Fruit fly (Drosophila melanogaster) whole organism, prepupa: ENCODE data around the gene CG14414.

Source experiments
- Blimp-1 ChIP-seq: fragments of 200-800 bp; sonication (Bioruptor generic); optimal IDR thresholded peaks from 3 replicates; lab custom pipeline; 2017; ENCODE audit warnings: missing biosample characterization, missing genetic modification characterization, mild to moderate bottlenecking, moderate library complexity, missing genetic modification reagents
- CG10631 ChIP-seq: fragments of 200-800 bp; sonication (Bioruptor generic); optimal IDR thresholded peaks from 2 replicates; lab custom pipeline; 2016; ENCODE audit warnings: missing biosample characterization, missing genetic modification characterization
- CG10669 ChIP-seq: fragments of 200-800 bp; sonication (Bioruptor generic); optimal IDR thresholded peaks from 3 replicates; lab custom pipeline; 2018; ENCODE audit warnings: missing biosample characterization, mild to moderate bottlenecking, missing genetic modification characterization, moderate library complexity
- CG11762 ChIP-seq: fragments of 200-800 bp; sonication (Bioruptor generic); optimal IDR thresholded peaks from 3 replicates; lab custom pipeline; 2016; ENCODE audit warnings: missing biosample characterization, missing genetic modification characterization; ENCODE audit not compliant: insufficient read depth
- CG15336 ChIP-seq: fragments of 200-800 bp; sonication (Bioruptor generic); IDR thresholded peaks from 2 replicates; pipeline ENCODE4 v1.3.6; 2022; ENCODE audit warnings: missing biosample characterization, missing genetic modification characterization
- CG1621 ChIP-seq: fragments of 200-800 bp; sonication (Bioruptor generic); optimal IDR thresholded peaks from 3 replicates; lab custom pipeline; 2018; ENCODE audit warnings: missing biosample characterization, mild to moderate bottlenecking, missing genetic modification characterization
- CG16779 ChIP-seq: fragments of 200-800 bp; sonication (Bioruptor generic); optimal IDR thresholded peaks from 3 replicates; lab custom pipeline; 2017; ENCODE audit warnings: missing biosample characterization, mild to moderate bottlenecking, missing genetic modification characterization
- CG3032 ChIP-seq: fragments of 200-800 bp; optimal IDR thresholded peaks from 2 replicates; lab custom pipeline; 2019; ENCODE audit warnings: missing biosample characterization, mild to moderate bottlenecking, missing genetic modification characterization, moderate library complexity
- CG31627 ChIP-seq: fragments of 200-800 bp; sonication (Bioruptor generic); optimal IDR thresholded peaks from 3 replicates; lab custom pipeline; 2016; ENCODE audit warnings: missing biosample characterization, missing genetic modification characterization
- CG32006 ChIP-seq: fragments of 200-800 bp; sonication (Bioruptor generic); optimal IDR thresholded peaks from 3 replicates; lab custom pipeline; 2017; ENCODE audit warnings: missing biosample characterization, mild to moderate bottlenecking, missing genetic modification characterization
- CG34406 ChIP-seq: fragments of 200-800 bp; sonication (Bioruptor generic); optimal IDR thresholded peaks from 3 replicates; lab custom pipeline; 2016; ENCODE audit warnings: missing biosample characterization, missing genetic modification characterization
- CG3919 ChIP-seq: fragments of 200-800 bp; sonication (Bioruptor generic); optimal IDR thresholded peaks from 3 replicates; lab custom pipeline; 2016; ENCODE audit warnings: missing biosample characterization, missing genetic modification characterization
- CG4318 ChIP-seq: fragments of 200-800 bp; sonication (Bioruptor generic); optimal IDR thresholded peaks from 3 replicates; lab custom pipeline; 2017; ENCODE audit warnings: missing biosample characterization, mild to moderate bottlenecking, missing genetic modification characterization
- CG6276 ChIP-seq: fragments of 200-800 bp; sonication (Bioruptor generic); optimal IDR thresholded peaks from 2 replicates; lab custom pipeline; 2017; ENCODE audit warnings: missing biosample characterization, mild to moderate bottlenecking, missing genetic modification characterization
- CG6792 ChIP-seq: fragments of 200-800 bp; sonication (Bioruptor generic); optimal IDR thresholded peaks from 3 replicates; lab custom pipeline; 2016; ENCODE audit warnings: missing biosample characterization, missing genetic modification characterization
- CG6808 ChIP-seq: fragments of 200-800 bp; sonication (Bioruptor generic); optimal IDR thresholded peaks from 3 replicates; lab custom pipeline; 2017; ENCODE audit warnings: missing biosample characterization, missing genetic modification characterization, mild to moderate bottlenecking, moderate library complexity, missing genetic modification reagents
- CG8119 ChIP-seq: fragments of 200-800 bp; sonication (Bioruptor generic); IDR thresholded peaks from 3 replicates; pipeline ENCODE4 v1.3.6; 2022; ENCODE audit warnings: missing biosample characterization, missing genetic modification characterization
- CG9139 ChIP-seq: fragments of 200-800 bp; sonication (Bioruptor generic); optimal IDR thresholded peaks from 3 replicates; lab custom pipeline; 2017; ENCODE audit warnings: missing biosample characterization, mild to moderate bottlenecking, missing genetic modification characterization
- Eip75B ChIP-seq: fragments of 200-800 bp; sonication (Bioruptor generic); optimal IDR thresholded peaks from 3 replicates; lab custom pipeline; 2016; ENCODE audit warnings: missing biosample characterization, missing genetic modification characterization
- Eip78C ChIP-seq: fragments of 200-800 bp; sonication (Bioruptor generic); peaks from one replicate; lab custom pipeline; 2016; ENCODE audit warnings: missing biosample characterization, missing genetic modification characterization
- Ets21C ChIP-seq: fragments of 200-800 bp; sonication (Bioruptor generic); optimal IDR thresholded peaks from 3 replicates; lab custom pipeline; 2016; ENCODE audit warnings: missing biosample characterization, missing genetic modification characterization
- Ets96B ChIP-seq: fragments of 200-800 bp; optimal IDR thresholded peaks from 2 replicates; lab custom pipeline; 2019; ENCODE audit warnings: missing biosample characterization, mild to moderate bottlenecking, missing genetic modification characterization, moderate library complexity
- Gug ChIP-seq: fragments of 200-800 bp; sonication (Bioruptor generic); IDR thresholded peaks from 2 replicates; pipeline ENCODE4 v1.3.6; 2022; ENCODE audit warnings: missing biosample characterization, missing genetic modification characterization
- Hr38 ChIP-seq: sonication (Bioruptor generic); optimal IDR thresholded peaks from 2 replicates; lab custom pipeline; 2016; ENCODE audit warnings: missing biosample characterization, missing genetic modification characterization
- Hr4 ChIP-seq: fragments of 200-800 bp; sonication (Bioruptor generic); optimal IDR thresholded peaks from 3 replicates; lab custom pipeline; 2016; ENCODE audit warnings: missing biosample characterization, missing genetic modification characterization
- Lpt ChIP-seq: fragments of 200-800 bp; sonication (Bioruptor generic); optimal IDR thresholded peaks from 3 replicates; lab custom pipeline; 2016; ENCODE audit warnings: missing biosample characterization, missing genetic modification characterization
- Met ChIP-seq: fragments of 200-800 bp; sonication (Bioruptor generic); optimal IDR thresholded peaks from 3 replicates; lab custom pipeline; 2016; ENCODE audit warnings: missing biosample characterization, missing genetic modification characterization
- OdsH ChIP-seq: fragments of 200-800 bp; sonication (Bioruptor generic); optimal IDR thresholded peaks from 3 replicates; lab custom pipeline; 2016; ENCODE audit warnings: missing biosample characterization, missing genetic modification characterization
- Smox ChIP-seq: fragments of 200-800 bp; sonication (Bioruptor generic); optimal IDR thresholded peaks from 3 replicates; lab custom pipeline; 2016; ENCODE audit warnings: missing biosample characterization, missing genetic modification characterization
- Sox102F ChIP-seq: fragments of 200-800 bp; sonication (Bioruptor generic); optimal IDR thresholded peaks from 2 replicates; lab custom pipeline; 2016; ENCODE audit warnings: missing biosample characterization, mild to moderate bottlenecking, missing genetic modification characterization
- Sox14 ChIP-seq: fragments of 200-800 bp; sonication (Bioruptor generic); optimal IDR thresholded peaks from 3 replicates; lab custom pipeline; 2016; ENCODE audit warnings: missing biosample characterization, missing genetic modification characterization
- Sox15 ChIP-seq: fragments of 200-800 bp; sonication (Bioruptor generic); optimal IDR thresholded peaks from 3 replicates; lab custom pipeline; 2016; ENCODE audit warnings: missing biosample characterization, missing genetic modification characterization
- achi ChIP-seq: fragments of 200-800 bp; sonication (Bioruptor generic); optimal IDR thresholded peaks from 3 replicates; lab custom pipeline; 2016; ENCODE audit warnings: missing biosample characterization, missing genetic modification characterization
- acj6 ChIP-seq: fragments of 200-800 bp; sonication (Bioruptor generic); optimal IDR thresholded peaks from 3 replicates; lab custom pipeline; 2016; ENCODE audit warnings: missing biosample characterization, missing genetic modification characterization
- cyc ChIP-seq: fragments of 200-800 bp; sonication (Bioruptor generic); optimal IDR thresholded peaks from 3 replicates; lab custom pipeline; 2016; ENCODE audit warnings: missing biosample characterization, missing genetic modification characterization
- dac ChIP-seq: fragments of 200-800 bp; sonication (Bioruptor generic); optimal IDR thresholded peaks from 2 replicates; lab custom pipeline; 2017; ENCODE audit warnings: missing biosample characterization, mild to moderate bottlenecking, missing genetic modification characterization
- eg ChIP-seq: fragments of 200-800 bp; sonication (Bioruptor generic); IDR thresholded peaks from 3 replicates; pipeline ENCODE4 v1.3.6; 2022; ENCODE audit warnings: missing biosample characterization, missing genetic modification characterization
- esn ChIP-seq: fragments of 200-800 bp; sonication (Bioruptor generic); optimal IDR thresholded peaks from 2 replicates; lab custom pipeline; 2016; ENCODE audit warnings: missing biosample characterization, mild to moderate bottlenecking, missing genetic modification characterization, moderate library complexity
- fd85E ChIP-seq: fragments of 200-800 bp; sonication (Bioruptor generic); optimal IDR thresholded peaks from 3 replicates; lab custom pipeline; 2016; ENCODE audit warnings: missing biosample characterization, missing genetic modification characterization
- fkh ChIP-seq: fragments of 200-800 bp; sonication (Bioruptor generic); optimal IDR thresholded peaks from 3 replicates; lab custom pipeline; 2017; ENCODE audit warnings: missing biosample characterization, mild to moderate bottlenecking, missing genetic modification characterization, moderate library complexity
- lz ChIP-seq: fragments of 200-800 bp; sonication (Bioruptor generic); optimal IDR thresholded peaks from 3 replicates; lab custom pipeline; 2016; ENCODE audit warnings: missing biosample characterization, missing genetic modification characterization
- net ChIP-seq: fragments of 200-800 bp; sonication (Bioruptor generic); optimal IDR thresholded peaks from 3 replicates; lab custom pipeline; 2016; ENCODE audit warnings: missing biosample characterization, missing genetic modification characterization
- pdm3 ChIP-seq: fragments of 200-800 bp; sonication (Bioruptor generic); optimal IDR thresholded peaks from 3 replicates; lab custom pipeline; 2016; ENCODE audit warnings: missing biosample characterization, missing genetic modification characterization
- salr ChIP-seq, 2 experiments: fragments of 200-800 bp; sonication (Bioruptor generic); optimal IDR thresholded peaks; 3 replicates each; lab custom pipeline; 2016 to 2018; ENCODE audit warnings: missing biosample characterization in 2 of 2, missing genetic modification characterization in 2 of 2, mild to moderate bottlenecking in 1 of 2
- spab ChIP-seq: fragments of 200-800 bp; sonication (Bioruptor generic); optimal IDR thresholded peaks from 2 replicates; lab custom pipeline; 2017; ENCODE audit warnings: missing biosample characterization, mild to moderate bottlenecking, missing genetic modification characterization, missing genetic modification reagents
- svp ChIP-seq: fragments of 200-800 bp; sonication (Bioruptor generic); peaks from one replicate; lab custom pipeline; 2016; ENCODE audit warnings: missing biosample characterization, missing genetic modification characterization

CG14414 gene

dm6 chrX:14621464-14621863, 41.1 kb downstream of the CG14414 start (continued):
- no peak for TF ChIP-seq Blimp-1 (GFP tag; lab: Kevin White, UChicago)
- no peak for TF ChIP-seq CG4318 (GFP tag; lab: Kevin White, UChicago)
- TF ChIP-seq Eip78C, result peak; percentile 58
- TF ChIP-seq CG11762 (GFP tag; lab: Kevin White, UChicago), result no peak
- TF ChIP-seq salr (GFP tag; optimal IDR thresholded peaks at IDR 0.05; lab: Kevin White, UChicago), result no peak
- TF ChIP-seq Sox15 (GFP tag; lab: Kevin White, UChicago), result no peak
- TF ChIP-seq Smox (GFP tag; lab: Kevin White, UChicago), result no peak
- peak; percentile 4 for TF ChIP-seq acj6 (GFP tag; lab: Kevin White, UChicago)
- TF ChIP-seq spab, result no peak

- TF ChIP-seq Eip75B (no peak), fkh (peak; percentile 36), achi (GFP tag; lab: Kevin White, UChicago) (peak; percentile 10), CG31627 (peak; percentile 10), eg (0 out of 3 replicates have a peak, but pooled peaks have one; percentile 17), CG10631 (GFP tag; lab: Kevin White, UChicago) (peak; percentile 26), CG32006 (peak; percentile 27), Eip78C (peak; percentile 61), pdm3 (GFP tag; lab: Kevin White, UChicago) (peak; percentile 4), CG34406 (GFP tag; lab: Kevin White, UChicago) (no peak), acj6 (GFP tag; lab: Kevin White, UChicago) (peak; percentile 4), CG10669 (GFP tag; lab: Kevin White, UChicago) (peak; percentile 13), svp (peak; percentile 55), Gug (no peak), Ets96B (peak; percentile 19), CG6276 (GFP tag; lab: Kevin White, UChicago) (no peak), Met (GFP tag; lab: Kevin White, UChicago) (peak; percentile 7), CG3032 (tag; lab: Kevin White, UChicago) (peak; percentile 6), CG11762 (GFP tag; lab: Kevin White, UChicago) (no peak), OdsH (GFP tag; lab: Kevin White, UChicago) (peak; percentile 15)
These were observed 41.8 kb downstream of the CG14414 start for dm6 chrX:14622179-14622578.

dm6 chrX:14627080-14627796, 46.8 kb downstream of the CG14414 start:
- TF ChIP-seq svp, result peak; percentile 39
- TF ChIP-seq CG6808 (GFP tag; lab: Kevin White, UChicago), result peak; percentile 16
- no peak for TF ChIP-seq dac (GFP tag; lab: Kevin White, UChicago)
- TF ChIP-seq acj6 (GFP tag; lab: Kevin White, UChicago), result peak; percentile 8
- TF ChIP-seq fd85E (GFP tag; lab: Kevin White, UChicago), result no peak
- no peak for TF ChIP-seq Ets21C (GFP tag; lab: Kevin White, UChicago)
- TF ChIP-seq CG4318 (GFP tag; lab: Kevin White, UChicago), result no peak
- TF ChIP-seq Sox15 (GFP tag; lab: Kevin White, UChicago), result no peak
- no peak for TF ChIP-seq CG16779 (tag; lab: Kevin White, UChicago)
- TF ChIP-seq net (GFP tag; lab: Kevin White, UChicago), result no peak
- no peak for TF ChIP-seq CG9139 (GFP tag; lab: Kevin White, UChicago)
- TF ChIP-seq Gug, result no peak
- 0 out of 3 replicates have a peak, but pooled peaks have one; percentile 39 for TF ChIP-seq CG8119 (GFP tag; lab: Robert Waterston, UW)
- peak; percentile 20 for TF ChIP-seq esn (GFP tag; lab: Kevin White, UChicago)
- peak; percentile 19 for TF ChIP-seq Sox14 (GFP tag; lab: Kevin White, UChicago)
- peak; percentile 9 for TF ChIP-seq CG31627
- TF ChIP-seq Smox (GFP tag; lab: Kevin White, UChicago), result peak; percentile 11
- peak; percentile 30 for TF ChIP-seq CG3919 (GFP tag; lab: Kevin White, UChicago)
- peak; percentile 9 for TF ChIP-seq CG6792 (GFP tag; lab: Kevin White, UChicago)
- peak; percentile 17 for TF ChIP-seq Eip75B
- no peak for TF ChIP-seq CG1621 (tag; lab: Kevin White, UChicago)
- peak; percentile 32 for TF ChIP-seq CG32006
- TF ChIP-seq Sox102F (GFP tag; lab: Kevin White, UChicago), result peak; percentile 24
- TF ChIP-seq cyc (GFP tag; lab: Kevin White, UChicago), result no peak
- TF ChIP-seq spab, result peak; percentile 9
- peak; percentile 15 for TF ChIP-seq CG34406 (GFP tag; lab: Kevin White, UChicago)
- TF ChIP-seq Lpt, result no peak
- no peak for TF ChIP-seq Hr38
- no peak for TF ChIP-seq CG15336 (GFP tag; lab: Robert Waterston, UW)
- peak; percentile 26 for TF ChIP-seq Hr4 (GFP tag; lab: Kevin White, UChicago)
- TF ChIP-seq Blimp-1 (GFP tag; lab: Kevin White, UChicago), result no peak
- peak; percentile 28 for TF ChIP-seq lz (GFP tag; lab: Kevin White, UChicago)
